Worm (Caenorhabditis elegans) whole organism, late embryonic: ENCODE results near the gene arid-1.

Experiments used
- C38D4.7 ChIP-seq: fragments of 200-800 bp; sonication (Bioruptor generic); optimal IDR thresholded peaks from 2 replicates; lab custom pipeline; 2018; ENCODE audit warnings: mild to moderate bottlenecking, missing genetic modification characterization, moderate library complexity, missing compliant biosample characterization
- F13H6.1 ChIP-seq: sonication (generic microtip); optimal IDR thresholded peaks from 2 replicates; lab custom pipeline; 2016; ENCODE audit warnings: missing genetic modification characterization, missing compliant biosample characterization
- K02D7.2 ChIP-seq: sonication (generic microtip); optimal IDR thresholded peaks from 2 replicates; lab custom pipeline; 2017; ENCODE audit warnings: mild to moderate bottlenecking, missing genetic modification characterization, missing compliant biosample characterization
- T23F11.4 ChIP-seq: fragments of 200-800 bp; sonication (Bioruptor generic); optimal IDR thresholded peaks from 2 replicates; lab custom pipeline; 2018; ENCODE audit warnings: mild to moderate bottlenecking, missing genetic modification characterization, missing compliant biosample characterization
- Y22D7AL.16 ChIP-seq: sonication (generic microtip); optimal IDR thresholded peaks from 2 replicates; lab custom pipeline; 2016; ENCODE audit warnings: missing genetic modification characterization, missing compliant biosample characterization
- ahr-1 ChIP-seq: sonication (generic microtip); optimal IDR thresholded peaks from 2 replicates; lab custom pipeline; 2016; ENCODE audit warnings: missing genetic modification characterization, missing compliant biosample characterization
- ama-1 ChIP-seq: fragments of 150-350 bp; optimal IDR thresholded peaks from 2 replicates; lab custom pipeline; 2014
- ceh-18 ChIP-seq: sonication (generic microtip); optimal IDR thresholded peaks from 2 replicates; lab custom pipeline; 2016; ENCODE audit warnings: missing genetic modification characterization, missing compliant biosample characterization
- ceh-2 ChIP-seq: sonication (generic microtip); optimal IDR thresholded peaks from 2 replicates; lab custom pipeline; 2016; ENCODE audit warnings: missing genotype, missing genetic modification characterization, missing compliant biosample characterization
- ceh-22 ChIP-seq: sonication (generic microtip); optimal IDR thresholded peaks from 2 replicates; lab custom pipeline; 2017; ENCODE audit warnings: missing biosample characterization, missing genetic modification characterization
- ceh-30 ChIP-seq: fragments of 150-350 bp; optimal IDR thresholded peaks from 2 replicates; lab custom pipeline; 2014; ENCODE audit warnings: missing biosample characterization, missing genetic modification characterization
- ceh-31 ChIP-seq: sonication (generic microtip); optimal IDR thresholded peaks from 2 replicates; lab custom pipeline; 2016; ENCODE audit warnings: missing genetic modification characterization, missing compliant biosample characterization
- ceh-34 ChIP-seq: sonication (generic microtip); optimal IDR thresholded peaks from 2 replicates; lab custom pipeline; 2016; ENCODE audit warnings: mild to moderate bottlenecking, missing genetic modification characterization, missing compliant biosample characterization
- ceh-45 ChIP-seq: fragments of 200-800 bp; sonication (Bioruptor generic); IDR thresholded peaks from 2 replicates; pipeline ENCODE4 v1.3.6; 2022; ENCODE audit warnings: missing genetic modification reagents, missing genetic modification characterization, missing compliant biosample characterization
- ceh-48 ChIP-seq: sonication (generic microtip); optimal IDR thresholded peaks from 2 replicates; lab custom pipeline; 2016; ENCODE audit warnings: missing genetic modification characterization, inconsistent platforms, missing compliant biosample characterization
- ceh-6 ChIP-seq: fragments of 200-800 bp; sonication (Bioruptor generic); optimal IDR thresholded peaks from 2 replicates; lab custom pipeline; 2018; ENCODE audit warnings: mild to moderate bottlenecking, missing genetic modification characterization, missing compliant biosample characterization
- ceh-9 ChIP-seq: sonication (generic microtip); optimal IDR thresholded peaks from 2 replicates; lab custom pipeline; 2016; ENCODE audit warnings: mild to moderate bottlenecking, missing genetic modification characterization, inconsistent platforms, missing compliant biosample characterization
- dmd-4 ChIP-seq: sonication (generic microtip); optimal IDR thresholded peaks from 2 replicates; lab custom pipeline; 2016; ENCODE audit warnings: borderline replicate concordance, missing genetic modification characterization, missing compliant biosample characterization
- elt-2 ChIP-seq: sonication (generic microtip); optimal IDR thresholded peaks from 2 replicates; lab custom pipeline; 2016; ENCODE audit warnings: missing genetic modification reagents, missing genetic modification characterization, missing compliant biosample characterization
- elt-4 ChIP-seq: sonication (generic microtip); optimal IDR thresholded peaks from 2 replicates; lab custom pipeline; 2016; ENCODE audit warnings: missing genetic modification characterization, missing compliant biosample characterization
- ets-4 ChIP-seq: sonication (generic microtip); optimal IDR thresholded peaks from 2 replicates; lab custom pipeline; 2016; ENCODE audit warnings: missing genetic modification characterization, missing compliant biosample characterization
- fax-1 ChIP-seq: sonication (generic microtip); optimal IDR thresholded peaks from 2 replicates; lab custom pipeline; 2016; ENCODE audit warnings: missing genotype, missing genetic modification characterization, missing compliant biosample characterization
- fkh-6 ChIP-seq: sonication (generic microtip); optimal IDR thresholded peaks from 2 replicates; lab custom pipeline; 2016; ENCODE audit warnings: missing genetic modification characterization, missing compliant biosample characterization
- hlh-15 ChIP-seq: sonication (generic microtip); optimal IDR thresholded peaks from 2 replicates; lab custom pipeline; 2016; ENCODE audit warnings: missing genetic modification characterization, missing compliant biosample characterization
- hlh-30 ChIP-seq: sonication (generic microtip); optimal IDR thresholded peaks from 2 replicates; lab custom pipeline; 2017; ENCODE audit warnings: antibody characterized with exemption, missing genetic modification characterization, missing compliant biosample characterization; ENCODE audit not compliant: insufficient read depth
- hlh-6 ChIP-seq: sonication (generic microtip); optimal IDR thresholded peaks from 2 replicates; lab custom pipeline; 2016; ENCODE audit warnings: missing genotype, missing genetic modification characterization, missing compliant biosample characterization
- hlh-8 ChIP-seq: sonication (generic microtip); optimal IDR thresholded peaks from 2 replicates; lab custom pipeline; 2016; ENCODE audit warnings: missing genotype, missing genetic modification characterization, missing compliant biosample characterization
- lim-6 ChIP-seq: sonication (generic microtip); optimal IDR thresholded peaks from 2 replicates; lab custom pipeline; 2016; ENCODE audit warnings: missing genetic modification characterization, missing compliant biosample characterization
- lin-11 ChIP-seq: fragments of 200-800 bp; sonication (Bioruptor generic); optimal IDR thresholded peaks from 2 replicates; lab custom pipeline; 2018; ENCODE audit warnings: mild to moderate bottlenecking, missing genetic modification characterization, missing compliant biosample characterization
- madf-2 ChIP-seq: sonication (generic microtip); optimal IDR thresholded peaks from 2 replicates; lab custom pipeline; 2017; ENCODE audit warnings: missing genetic modification characterization, missing compliant biosample characterization
- nfya-1 ChIP-seq: sonication (generic microtip); optimal IDR thresholded peaks from 2 replicates; lab custom pipeline; 2017; ENCODE audit warnings: missing genetic modification characterization, mild to moderate bottlenecking, missing compliant biosample characterization, antibody characterized with exemption, moderate library complexity
- nhr-11 ChIP-seq: fragments of 150-350 bp; optimal IDR thresholded peaks from 2 replicates; lab custom pipeline; 2014; ENCODE audit warnings: missing biosample characterization, missing genetic modification characterization
- nhr-232 ChIP-seq: sonication (generic microtip); optimal IDR thresholded peaks from 2 replicates; lab custom pipeline; 2016; ENCODE audit warnings: missing genetic modification characterization, missing compliant biosample characterization
- pag-3 ChIP-seq: sonication (generic microtip); optimal IDR thresholded peaks from 2 replicates; lab custom pipeline; 2016; ENCODE audit warnings: missing compliant biosample characterization, missing genetic modification characterization, borderline replicate concordance
- pat-9 ChIP-seq: fragments of 200-800 bp; sonication (Bioruptor generic); optimal IDR thresholded peaks from 2 replicates; lab custom pipeline; 2018; ENCODE audit warnings: mild to moderate bottlenecking, missing genetic modification characterization, moderate library complexity, missing compliant biosample characterization
- pros-1 ChIP-seq: fragments of 150-350 bp; optimal IDR thresholded peaks from 2 replicates; lab custom pipeline; 2014; ENCODE audit warnings: missing biosample characterization, missing genetic modification reagents, missing genetic modification characterization
- ref-2 ChIP-seq: sonication (generic microtip); optimal IDR thresholded peaks from 2 replicates; lab custom pipeline; 2016; ENCODE audit warnings: missing genetic modification characterization, missing compliant biosample characterization
- rnt-1 ChIP-seq: sonication (generic microtip); optimal IDR thresholded peaks from 2 replicates; lab custom pipeline; 2016; ENCODE audit warnings: missing genetic modification characterization, missing compliant biosample characterization
- sdc-2 ChIP-seq: sonication (generic microtip); optimal IDR thresholded peaks from 2 replicates; lab custom pipeline; 2016; ENCODE audit warnings: missing genotype, missing genetic modification characterization, missing compliant biosample characterization
- sox-2 ChIP-seq: fragments of 200-800 bp; sonication (Bioruptor generic); IDR thresholded peaks from 2 replicates; pipeline ENCODE4 v1.3.6; 2022; ENCODE audit warnings: missing genetic modification reagents, missing genetic modification characterization, missing compliant biosample characterization
- sox-4 ChIP-seq: sonication (generic microtip); optimal IDR thresholded peaks from 2 replicates; lab custom pipeline; 2017; ENCODE audit warnings: mild to moderate bottlenecking, missing genetic modification characterization, inconsistent platforms, missing compliant biosample characterization
- tbx-2 ChIP-seq: sonication (generic microtip); optimal IDR thresholded peaks from 2 replicates; lab custom pipeline; 2016; ENCODE audit warnings: missing genetic modification characterization, missing compliant biosample characterization
- tbx-7 ChIP-seq: sonication (generic microtip); optimal IDR thresholded peaks from 2 replicates; lab custom pipeline; 2016; ENCODE audit warnings: missing genotype, missing genetic modification characterization, missing compliant biosample characterization
- ttx-3 ChIP-seq: sonication (generic microtip); optimal IDR thresholded peaks from 2 replicates; lab custom pipeline; 2016; ENCODE audit warnings: missing genetic modification reagents, missing genetic modification characterization, missing compliant biosample characterization
- unc-55 ChIP-seq: sonication (generic microtip); optimal IDR thresholded peaks from 2 replicates; lab custom pipeline; 2017; ENCODE audit warnings: missing biosample characterization, missing genetic modification reagents, missing genetic modification characterization
- unc-86 ChIP-seq: sonication (generic microtip); optimal IDR thresholded peaks from 2 replicates; lab custom pipeline; 2016; ENCODE audit warnings: missing genetic modification characterization, missing compliant biosample characterization
- zip-5 ChIP-seq: sonication (generic microtip); optimal IDR thresholded peaks from 2 replicates; lab custom pipeline; 2016; ENCODE audit warnings: missing genetic modification characterization, missing compliant biosample characterization
- ztf-16 ChIP-seq: sonication (generic microtip); optimal IDR thresholded peaks from 2 replicates; lab custom pipeline; 2017; ENCODE audit warnings: missing genetic modification characterization, missing compliant biosample characterization

arid-1 gene

ce11 chrV:153867-154266 is 32.1 kb upstream of the arid-1 start:
- TF ChIP-seq ref-2 (tag; lab: Kevin White, UChicago) (peak; percentile 43), ceh-6 (GFP tag; lab: Kevin White, UChicago) (no peak), ceh-22 (tag; lab: Kevin White, UChicago) (no peak)
- TF ChIP-seq, all 69 proteins: peak for 1

ce11 chrV:155215-155614 is 30.8 kb upstream of the arid-1 start:
- TF ChIP-seq lin-11 (tag; lab: Kevin White, UChicago) (no peak), unc-86 (no peak), nhr-11 (tag; lab: Kevin White, UChicago) (no peak), dmd-4 (tag; lab: Kevin White, UChicago) (no peak), sox-2 (GFP tag; lab: Robert Waterston, UW) (no peak), ahr-1 (tag; lab: Kevin White, UChicago) (no peak), pat-9 (tag; lab: Kevin White, UChicago) (no peak), tbx-2 (tag; lab: Kevin White, UChicago) (peak; percentile 56), nfya-1 (tag; lab: Kevin White, UChicago) (peak; percentile 52), hlh-15 (tag; lab: Kevin White, UChicago) (no peak), lim-6 (no peak), ceh-34 (tag; lab: Kevin White, UChicago) (peak; percentile 46), elt-2 (tag; lab: Kevin White, UChicago) (no peak), tbx-7 (no peak), ceh-2 (tag; lab: Kevin White, UChicago) (peak; percentile 38), ref-2 (tag; lab: Kevin White, UChicago) (peak; percentile 58), madf-2 (tag; lab: Kevin White, UChicago) (no peak), F13H6.1 (tag; lab: Kevin White, UChicago) (no peak), ceh-9 (no peak), T23F11.4 (GFP tag; lab: Kevin White, UChicago) (no peak), ceh-31 (peak; percentile 54), fkh-6 (tag; lab: Kevin White, UChicago) (peak; percentile 31), unc-55 (GFP tag; lab: Kevin White, UChicago) (no peak), fax-1 (tag; lab: Kevin White, UChicago) (peak; percentile 8), elt-4 (tag; lab: Kevin White, UChicago) (no peak), nhr-232 (tag; lab: Kevin White, UChicago) (no peak), hlh-30 (tag; lab: Kevin White, UChicago) (peak; percentile 67), ceh-22 (tag; lab: Kevin White, UChicago) (no peak), ceh-18 (tag; lab: Kevin White, UChicago) (peak; percentile 27), C38D4.7 (GFP tag; lab: Kevin White, UChicago) (no peak), rnt-1 (tag; lab: Kevin White, UChicago) (peak; percentile 35), sdc-2 (tag; lab: Kevin White, UChicago) (peak; percentile 61), ttx-3 (no peak), ztf-16 (tag; lab: Kevin White, UChicago) (no peak), hlh-8 (tag; lab: Kevin White, UChicago) (no peak), Y22D7AL.16 (tag; lab: Kevin White, UChicago) (no peak), ceh-48 (tag; lab: Kevin White, UChicago) (no peak)

DNA sequence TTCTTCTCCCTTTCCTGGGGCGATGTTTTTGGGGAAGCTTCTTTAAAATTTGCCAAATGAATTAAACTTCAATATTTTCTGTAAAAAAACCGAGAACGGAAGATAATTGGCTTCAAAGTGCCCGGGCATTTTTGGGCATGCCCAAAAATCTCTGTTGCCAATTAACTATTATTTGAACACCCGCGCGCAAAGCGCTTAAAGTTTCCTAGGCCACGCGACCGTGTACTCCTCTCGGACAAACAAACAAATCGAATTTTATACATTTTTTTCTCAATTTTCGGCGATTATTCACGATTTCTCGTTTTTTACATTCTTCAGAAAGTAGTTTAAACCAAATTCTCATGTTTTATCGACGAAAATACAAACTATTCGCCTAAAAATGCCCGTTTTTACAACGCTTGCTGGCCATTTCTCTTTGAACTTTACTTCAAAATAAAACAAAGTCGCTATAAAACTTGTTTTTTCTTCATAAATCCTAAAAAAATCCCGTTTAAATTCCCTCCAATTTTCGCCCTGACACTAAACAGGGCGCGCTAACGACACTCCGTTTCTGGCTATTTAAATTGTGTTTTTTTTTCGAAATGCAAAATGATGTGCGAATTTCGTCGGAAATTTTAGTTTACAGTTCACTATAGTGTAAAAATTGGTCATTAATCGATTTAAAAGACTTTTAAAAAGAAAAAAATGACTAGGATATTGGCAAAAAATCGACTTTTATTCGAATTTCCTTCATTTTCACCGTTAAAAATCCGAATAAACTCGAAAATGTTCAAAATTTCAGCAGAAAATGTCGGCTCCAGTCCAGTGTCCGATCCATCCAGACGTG is 29.7 kb upstream of the arid-1 start, which contains the start of gene ttb-1:
Gene ttb-1, plus strand, starts transcription at position 776 of the 826 bp plus-strand sequence.
- TF ChIP-seq ceh-30 = no peak
- no peak for TF ChIP-seq ceh-45
- peak; percentile 61 for TF ChIP-seq zip-5 (tag; lab: Kevin White, UChicago)
- no peak for TF ChIP-seq F13H6.1 (tag; lab: Kevin White, UChicago)
- TF ChIP-seq K02D7.2 (tag; lab: Kevin White, UChicago) = no peak
- peak; percentile 68 for TF ChIP-seq ref-2 (tag; lab: Kevin White, UChicago)
- peak; percentile 35 for TF ChIP-seq ets-4 (tag; lab: Kevin White, UChicago)
- TF ChIP-seq elt-2 (tag; lab: Kevin White, UChicago) = peak; percentile 23
- peak; percentile 6 for TF ChIP-seq ceh-34 (tag; lab: Kevin White, UChicago)
- TF ChIP-seq pros-1 (tag; lab: Kevin White, UChicago) = no peak
- no peak for TF ChIP-seq pat-9 (tag; lab: Kevin White, UChicago)
- no peak for TF ChIP-seq ama-1 (lab: Kevin White, UChicago)
- no peak for TF ChIP-seq nhr-11 (tag; lab: Kevin White, UChicago)
- TF ChIP-seq ceh-2 (tag; lab: Kevin White, UChicago) = peak; percentile 80
- no peak for TF ChIP-seq sox-4 (tag; lab: Kevin White, UChicago)
- TF ChIP-seq tbx-7 = peak; percentile 67
- TF ChIP-seq pag-3 (tag; lab: Kevin White, UChicago) = no peak
- TF ChIP-seq hlh-6 (tag; lab: Kevin White, UChicago) = peak; percentile 31
